Fruit fly (Drosophila melanogaster) whole organism, embryonic: Measurements from ENCODE around the gene CG6040.

ENCODE experiments used
- Abd-B ChIP-seq: fragments of 200-800 bp; sonication (Bioruptor generic); optimal IDR thresholded peaks from 2 replicates; lab custom pipeline; 2018; ENCODE audit warnings: missing biosample characterization, mild to moderate bottlenecking, missing genetic modification characterization, moderate library complexity
- Atf6 ChIP-seq: fragments of 200-800 bp; sonication (Bioruptor generic); IDR thresholded peaks from 2 replicates; pipeline ENCODE4 v1.3.6; 2022; ENCODE audit warnings: missing biosample characterization, missing genetic modification characterization
- CG10321 ChIP-seq: fragments of 200-800 bp; sonication (Bioruptor generic); IDR thresholded peaks from 2 replicates; pipeline ENCODE4 v1.3.6; 2022; ENCODE audit warnings: missing biosample characterization, missing genetic modification characterization
- CG11695 ChIP-seq: fragments of 200-800 bp; sonication (Bioruptor generic); IDR thresholded peaks from 3 replicates; pipeline ENCODE4 v1.3.6; 2022; ENCODE audit warnings: missing biosample characterization, missing genetic modification characterization
- CG12942 ChIP-seq: fragments of 200-800 bp; sonication (Bioruptor generic); optimal IDR thresholded peaks from 3 replicates; lab custom pipeline; 2016; ENCODE audit warnings: missing biosample characterization, missing genetic modification characterization
- CG1602 ChIP-seq: fragments of 200-800 bp; sonication (Bioruptor generic); optimal IDR thresholded peaks from 3 replicates; lab custom pipeline; 2016; ENCODE audit warnings: missing biosample characterization, missing genetic modification characterization
- CG16815 ChIP-seq: fragments of 200-800 bp; sonication (Bioruptor generic); optimal IDR thresholded peaks from 3 replicates; lab custom pipeline; 2017; ENCODE audit warnings: missing biosample characterization, mild to moderate bottlenecking, missing genetic modification characterization
- CG17912 ChIP-seq: fragments of 200-800 bp; sonication (Bioruptor generic); optimal IDR thresholded peaks from 2 replicates; lab custom pipeline; 2018; ENCODE audit warnings: missing biosample characterization, mild to moderate bottlenecking, missing genetic modification characterization
- CG2120 ChIP-seq: fragments of 200-800 bp; sonication (Bioruptor generic); optimal IDR thresholded peaks from 3 replicates; lab custom pipeline; 2016; ENCODE audit warnings: missing biosample characterization, missing genetic modification characterization
- CG2712 ChIP-seq: fragments of 200-800 bp; optimal IDR thresholded peaks from 3 replicates; lab custom pipeline; 2019; ENCODE audit warnings: missing biosample characterization, mild to moderate bottlenecking, missing genetic modification characterization, moderate library complexity
- CG2875 ChIP-seq: fragments of 200-800 bp; sonication (Bioruptor generic); optimal IDR thresholded peaks from 2 replicates; lab custom pipeline; 2017; ENCODE audit warnings: missing biosample characterization, mild to moderate bottlenecking, missing genetic modification characterization, missing genetic modification reagents
- CG32532 ChIP-seq: fragments of 200-800 bp; sonication (Bioruptor generic); IDR thresholded peaks from 2 replicates; pipeline ENCODE4 v1.3.6; 2022; ENCODE audit warnings: missing biosample characterization, missing genetic modification characterization
- CG34376 ChIP-seq: fragments of 200-800 bp; sonication (Bioruptor generic); optimal IDR thresholded peaks from 2 replicates; lab custom pipeline; 2018; ENCODE audit warnings: missing biosample characterization, mild to moderate bottlenecking, missing genetic modification characterization
- CG3995 ChIP-seq: fragments of 200-800 bp; sonication (Bioruptor generic); optimal IDR thresholded peaks from 3 replicates; lab custom pipeline; 2016; ENCODE audit warnings: missing biosample characterization, missing genetic modification characterization
- CG4617 ChIP-seq: fragments of 200-800 bp; sonication (Bioruptor generic); optimal IDR thresholded peaks from 3 replicates; lab custom pipeline; 2016; ENCODE audit warnings: missing biosample characterization, missing genetic modification characterization, borderline replicate concordance
- CG4707 ChIP-seq: fragments of 200-800 bp; sonication (Bioruptor generic); optimal IDR thresholded peaks from 2 replicates; lab custom pipeline; 2018; ENCODE audit warnings: missing biosample characterization, mild to moderate bottlenecking, missing genetic modification characterization, moderate library complexity
- CG5953 ChIP-seq: fragments of 200-800 bp; sonication (Bioruptor generic); IDR thresholded peaks from 2 replicates; pipeline ENCODE4 v1.3.6; 2022; ENCODE audit warnings: missing biosample characterization, missing genetic modification characterization
- CG6683 ChIP-seq: fragments of 200-800 bp; sonication (Bioruptor generic); optimal IDR thresholded peaks from 2 replicates; lab custom pipeline; 2017; ENCODE audit warnings: missing biosample characterization, mild to moderate bottlenecking, missing genetic modification characterization, missing genetic modification reagents
- CG6689 ChIP-seq: fragments of 200-800 bp; sonication (Bioruptor generic); IDR thresholded peaks from 2 replicates; pipeline ENCODE4 v1.3.6; 2022; ENCODE audit warnings: missing biosample characterization, missing genetic modification characterization
- CG6791 ChIP-seq: fragments of 200-800 bp; sonication (Bioruptor generic); IDR thresholded peaks from 3 replicates; pipeline ENCODE4 v1.3.6; 2022; ENCODE audit warnings: missing biosample characterization, missing genetic modification characterization; ENCODE audit not compliant: partially characterized antibody
- CG7786 ChIP-seq: fragments of 200-800 bp; sonication (Bioruptor generic); optimal IDR thresholded peaks from 2 replicates; lab custom pipeline; 2016; ENCODE audit warnings: missing biosample characterization, missing genetic modification characterization
- CG8944 ChIP-seq: fragments of 200-800 bp; sonication (Bioruptor generic); optimal IDR thresholded peaks from 3 replicates; lab custom pipeline; 2016; ENCODE audit warnings: missing biosample characterization, missing genetic modification characterization
- CG9797 ChIP-seq: fragments of 200-800 bp; sonication (Bioruptor generic); optimal IDR thresholded peaks from 3 replicates; lab custom pipeline; 2018; ENCODE audit warnings: missing biosample characterization, mild to moderate bottlenecking, missing genetic modification characterization
- D19A ChIP-seq: fragments of 200-800 bp; optimal IDR thresholded peaks from 3 replicates; lab custom pipeline; 2019; ENCODE audit warnings: missing biosample characterization, mild to moderate bottlenecking, missing genetic modification characterization, moderate library complexity
- Dp ChIP-seq: fragments of 200-800 bp; sonication (Bioruptor generic); optimal IDR thresholded peaks from 2 replicates; lab custom pipeline; 2018; ENCODE audit warnings: missing biosample characterization, mild to moderate bottlenecking, missing genetic modification characterization, moderate library complexity
- GATAe ChIP-seq: fragments of 200-800 bp; sonication (Bioruptor generic); conservative IDR thresholded peaks from 2 replicates; pipeline ENCODE4 v1.3.6; 2022; ENCODE audit warnings: missing biosample characterization, missing genetic modification characterization
- H15 ChIP-seq: fragments of 200-800 bp; sonication (Bioruptor generic); IDR thresholded peaks from 3 replicates; pipeline ENCODE4 v1.3.6; 2022; ENCODE audit warnings: missing biosample characterization, missing genetic modification characterization
- H2.0 ChIP-seq: fragments of 200-800 bp; sonication (Bioruptor generic); IDR thresholded peaks from 2 replicates; pipeline ENCODE4 v1.3.6; 2022; ENCODE audit warnings: missing biosample characterization, missing genetic modification characterization
- Jarid2 ChIP-seq: fragments of 200-800 bp; sonication (Bioruptor generic); optimal IDR thresholded peaks from 3 replicates; lab custom pipeline; 2017; ENCODE audit warnings: mild to moderate bottlenecking, missing biosample characterization, missing genetic modification reagents, missing genetic modification characterization
- Opbp ChIP-seq: fragments of 200-800 bp; sonication (Bioruptor generic); IDR thresholded peaks from 3 replicates; pipeline ENCODE4 v1.3.6; 2022; ENCODE audit warnings: missing biosample characterization, missing genetic modification characterization; ENCODE audit not compliant: partially characterized antibody
- Sox100B ChIP-seq: fragments of 200-800 bp; sonication (Bioruptor generic); optimal IDR thresholded peaks from 3 replicates; lab custom pipeline; 2018; ENCODE audit warnings: missing biosample characterization, mild to moderate bottlenecking, missing genetic modification characterization
- ac ChIP-seq: fragments of 200-800 bp; sonication (Bioruptor generic); optimal IDR thresholded peaks from 3 replicates; lab custom pipeline; 2017; ENCODE audit warnings: missing biosample characterization, mild to moderate bottlenecking, missing genetic modification characterization
- aop ChIP-seq: fragments of 200-800 bp; sonication (Bioruptor generic); IDR thresholded peaks from 2 replicates; pipeline ENCODE4 v1.3.6; 2022; ENCODE audit warnings: missing biosample characterization, missing genetic modification characterization
- bcd ChIP-seq: fragments of 200-800 bp; sonication (Bioruptor generic); optimal IDR thresholded peaks from 2 replicates; lab custom pipeline; 2017; ENCODE audit warnings: missing biosample characterization, mild to moderate bottlenecking, missing genetic modification characterization
- crp ChIP-seq, 2 experiments: fragments of 200-800 bp; sonication (Bioruptor generic); optimal IDR thresholded peaks; 2 replicates in 1 of 2; 3 replicates in 1 of 2; lab custom pipeline; 2017; ENCODE audit warnings: missing biosample characterization in 2 of 2, missing genetic modification characterization in 2 of 2, mild to moderate bottlenecking in 1 of 2, moderate library complexity in 1 of 2
- disco-r ChIP-seq: fragments of 200-800 bp; sonication (Bioruptor generic); optimal IDR thresholded peaks from 2 replicates; lab custom pipeline; 2016; ENCODE audit warnings: missing biosample characterization, missing genetic modification characterization
- jumu ChIP-seq: fragments of 200-800 bp; sonication (Bioruptor generic); optimal IDR thresholded peaks from 3 replicates; lab custom pipeline; 2016; ENCODE audit warnings: missing biosample characterization, missing genetic modification characterization
- kay ChIP-seq: fragments of 200-800 bp; sonication (Bioruptor generic); optimal IDR thresholded peaks from 2 replicates; lab custom pipeline; 2016; ENCODE audit warnings: missing biosample characterization, missing genetic modification characterization
- lab ChIP-seq: fragments of 200-800 bp; sonication (Bioruptor generic); optimal IDR thresholded peaks from 3 replicates; lab custom pipeline; 2017; ENCODE audit warnings: missing biosample characterization, missing genetic modification characterization, mild to moderate bottlenecking, moderate library complexity, missing genetic modification reagents
- nom ChIP-seq: fragments of 200-800 bp; sonication (Bioruptor generic); optimal IDR thresholded peaks from 2 replicates; lab custom pipeline; 2017; ENCODE audit warnings: missing biosample characterization, missing genetic modification characterization, mild to moderate bottlenecking, moderate library complexity, missing genetic modification reagents
- oc ChIP-seq: fragments of 200-800 bp; sonication (Bioruptor generic); optimal IDR thresholded peaks from 2 replicates; lab custom pipeline; 2018; ENCODE audit warnings: missing biosample characterization, mild to moderate bottlenecking, missing genetic modification characterization, moderate library complexity
- org-1 ChIP-seq: fragments of 200-800 bp; sonication (Bioruptor generic); optimal IDR thresholded peaks from 2 replicates; lab custom pipeline; 2017; ENCODE audit warnings: missing biosample characterization, missing genetic modification characterization
- rib ChIP-seq: fragments of 200-800 bp; sonication (Bioruptor generic); IDR thresholded peaks from 2 replicates; pipeline ENCODE4 v1.3.6; 2022; ENCODE audit warnings: missing biosample characterization, missing genetic modification characterization
- sc ChIP-seq, 3 experiments: fragments of >200 bp in 2 of 3; fragments of 200-800 bp in 1 of 3; sonication (Bioruptor generic) in 1 of 3; optimal IDR thresholded peaks; 2 replicates in 2 of 3; 3 replicates in 1 of 3; lab custom pipeline; 2017; ENCODE audit warnings: mild to moderate bottlenecking in 1 of 3, missing biosample characterization in 1 of 3, missing genetic modification characterization in 1 of 3, missing genetic modification reagents in 1 of 3
- schlank ChIP-seq: fragments of 200-800 bp; sonication (Bioruptor generic); optimal IDR thresholded peaks from 2 replicates; lab custom pipeline; 2018; ENCODE audit warnings: missing biosample characterization, mild to moderate bottlenecking, missing genetic modification characterization
- so ChIP-seq: fragments of 200-800 bp; sonication (Bioruptor generic); IDR thresholded peaks from 3 replicates; pipeline ENCODE4 v1.3.6; 2022; ENCODE audit warnings: missing biosample characterization, missing genetic modification characterization
- sqz ChIP-seq: fragments of 200-800 bp; sonication (Bioruptor generic); optimal IDR thresholded peaks from 3 replicates; lab custom pipeline; 2018; ENCODE audit warnings: missing biosample characterization, mild to moderate bottlenecking, missing genetic modification characterization
- tap ChIP-seq: fragments of 200-800 bp; optimal IDR thresholded peaks from 3 replicates; lab custom pipeline; 2019; ENCODE audit warnings: missing biosample characterization, mild to moderate bottlenecking, missing genetic modification characterization, moderate library complexity
- zf30C ChIP-seq: fragments of 200-800 bp; sonication (Bioruptor generic); optimal IDR thresholded peaks from 3 replicates; lab custom pipeline; 2018; ENCODE audit warnings: missing biosample characterization, mild to moderate bottlenecking, missing genetic modification characterization

CG6040 gene

dm6 chr3R:19164873-19165456, 68.2 kb downstream of the CG6040 start (continued):
- TF ChIP-seq crp (GFP tag; optimal IDR thresholded peaks at IDR 0.05; lab: Kevin White, UChicago), result no peak
- TF ChIP-seq H15 (GFP tag; lab: Robert Waterston, UW), result 0 out of 3 replicates have a peak, but pooled peaks have one; percentile 54
- peak; percentile 33 for TF ChIP-seq CG2120 (GFP tag; lab: Kevin White, UChicago)
- peak; percentile 49; the same call in 1 of the 2 replicates for TF ChIP-seq CG5953
- TF ChIP-seq schlank, result no peak
- peak; percentile 26; the same call in 1 of the 2 replicates for TF ChIP-seq H2.0
- no peak for TF ChIP-seq sc (optimal IDR thresholded peaks at IDR 0.05; lab: Kevin White, UChicago)
- TF ChIP-seq sc (GFP tag; optimal IDR thresholded peaks at IDR 0.05; lab: Kevin White, UChicago), result peak; percentile 13
- no peak for TF ChIP-seq CG6791
- peak; percentile 57 for TF ChIP-seq lab (GFP tag; lab: Kevin White, UChicago)
- peak; percentile 38 for TF ChIP-seq CG16815 (GFP tag; lab: Kevin White, UChicago)
- TF ChIP-seq CG2712 (tag; lab: Kevin White, UChicago), result peak; percentile 47
- TF ChIP-seq sqz (GFP tag; lab: Kevin White, UChicago), result no peak
- TF ChIP-seq CG4707 (GFP tag; lab: Kevin White, UChicago), result peak; percentile 87
- TF ChIP-seq Dp (GFP tag; lab: Kevin White, UChicago), result no peak
- no peak for TF ChIP-seq tap (tag; lab: Kevin White, UChicago)
- peak; percentile 31 for TF ChIP-seq Abd-B
- TF ChIP-seq disco-r (GFP tag; lab: Kevin White, UChicago), result no peak
- TF ChIP-seq nom (GFP tag; lab: Kevin White, UChicago), result no peak
- no peak for TF ChIP-seq ac (GFP tag; lab: Kevin White, UChicago)
- TF ChIP-seq zf30C (GFP tag; lab: Kevin White, UChicago), result no peak
- peak; percentile 7 for TF ChIP-seq CG1602 (GFP tag; lab: Kevin White, UChicago)
- no peak for TF ChIP-seq rib (GFP tag; lab: Robert Waterston, UW)
- no peak for TF ChIP-seq CG6683
- TF ChIP-seq CG9797 (GFP tag; lab: Kevin White, UChicago), result no peak
- peak; percentile 32; the same call in 1 of the 2 replicates for TF ChIP-seq CG6689 (GFP tag; lab: Robert Waterston, UW)
- TF ChIP-seq GATAe (GFP tag; lab: Robert Waterston, UW), result no peak
- TF ChIP-seq CG32532, result peak; percentile 54
- no peak for TF ChIP-seq CG17912 (GFP tag; lab: Kevin White, UChicago)
- TF ChIP-seq D19A (tag; lab: Kevin White, UChicago), result peak; percentile 32
- no peak for TF ChIP-seq CG12942 (GFP tag; lab: Kevin White, UChicago)
- peak; percentile 7 for TF ChIP-seq jumu (GFP tag; lab: Kevin White, UChicago)
- TF ChIP-seq oc (tag; lab: Kevin White, UChicago), result no peak
- TF ChIP-seq CG34376 (GFP tag; lab: Kevin White, UChicago), result no peak
- TF ChIP-seq Atf6 (GFP tag; lab: Robert Waterston, UW), result 0 out of 2 replicates have a peak, but pooled peaks have one; percentile 37
- no peak for TF ChIP-seq CG7786 (GFP tag; lab: Kevin White, UChicago)
- TF ChIP-seq CG10321 (GFP tag; lab: Robert Waterston, UW), result no peak
- no peak for TF ChIP-seq Opbp
- TF ChIP-seq CG2875, result no peak
- no peak for TF ChIP-seq CG11695 (GFP tag; lab: Robert Waterston, UW)
- no peak for TF ChIP-seq Jarid2 (GFP tag; lab: Kevin White, UChicago)
- TF ChIP-seq aop, result no peak
- TF ChIP-seq CG4617 (GFP tag; lab: Kevin White, UChicago), result no peak
- TF ChIP-seq CG3995 (GFP tag; lab: Kevin White, UChicago), result no peak
- TF ChIP-seq Sox100B (GFP tag; lab: Kevin White, UChicago), result peak; percentile 56
- TF ChIP-seq bcd (GFP tag; lab: Kevin White, UChicago), result peak; percentile 36
- TF ChIP-seq kay, result no peak
- TF ChIP-seq so, result peak; percentile 27; the same call in 1 of the 3 replicates
- no peak for TF ChIP-seq org-1
- no peak for TF ChIP-seq CG8944 (GFP tag; lab: Kevin White, UChicago)
